Fruit fly (Drosophila melanogaster) whole organism, embryonic: ENCODE data around the gene Gr63a.

Experiments
- Blimp-1 ChIP-seq: fragments of 200-800 bp; sonication (Bioruptor generic); optimal IDR thresholded peaks from 3 replicates; lab custom pipeline; 2018; ENCODE audit warnings: missing biosample characterization, missing genetic modification characterization, mild to moderate bottlenecking, moderate library complexity, missing genetic modification reagents
- BtbVII ChIP-seq: fragments of 200-800 bp; sonication (Bioruptor generic); optimal IDR thresholded peaks from 3 replicates; lab custom pipeline; 2017; ENCODE audit warnings: missing biosample characterization, mild to moderate bottlenecking, missing genetic modification characterization
- CG12391 ChIP-seq: fragments of 200-800 bp; sonication (Bioruptor generic); optimal IDR thresholded peaks from 3 replicates; lab custom pipeline; 2018; ENCODE audit warnings: missing biosample characterization, mild to moderate bottlenecking, missing genetic modification characterization, moderate library complexity
- CG13424 ChIP-seq: fragments of 200-800 bp; sonication (Bioruptor generic); optimal IDR thresholded peaks from 2 replicates; lab custom pipeline; 2019; ENCODE audit warnings: missing biosample characterization, mild to moderate bottlenecking, missing genetic modification characterization, moderate library complexity
- CG14860 ChIP-seq: fragments of 200-800 bp; sonication (Bioruptor generic); IDR thresholded peaks from 3 replicates; pipeline ENCODE4 v1.3.6; 2022; ENCODE audit warnings: missing biosample characterization, missing genetic modification characterization; ENCODE audit not compliant: partially characterized antibody
- CG16813 ChIP-seq: fragments of 200-800 bp; sonication (Bioruptor generic); IDR thresholded peaks from 3 replicates; pipeline ENCODE4 v1.3.6; 2022; ENCODE audit warnings: missing biosample characterization, missing genetic modification characterization; ENCODE audit not compliant: partially characterized antibody
- CG17186 ChIP-seq: fragments of 200-800 bp; sonication (Bioruptor generic); optimal IDR thresholded peaks from 3 replicates; lab custom pipeline; 2017; ENCODE audit warnings: missing biosample characterization, missing genetic modification reagents, missing genetic modification characterization
- CG1832 ChIP-seq: fragments of 200-800 bp; sonication (Bioruptor generic); optimal IDR thresholded peaks from 2 replicates; lab custom pipeline; 2017; ENCODE audit warnings: missing biosample characterization, mild to moderate bottlenecking, missing genetic modification characterization, inconsistent platforms
- CG32772 ChIP-seq: fragments of 200-800 bp; sonication (Bioruptor generic); IDR thresholded peaks from 2 replicates; pipeline ENCODE4 v1.3.6; 2022; ENCODE audit warnings: missing biosample characterization, missing genetic modification characterization
- CG34376 ChIP-seq: fragments of 200-800 bp; sonication (Bioruptor generic); optimal IDR thresholded peaks from 2 replicates; lab custom pipeline; 2018; ENCODE audit warnings: missing biosample characterization, mild to moderate bottlenecking, missing genetic modification characterization
- CG4424 ChIP-seq: fragments of 200-800 bp; sonication (Bioruptor generic); optimal IDR thresholded peaks from 3 replicates; lab custom pipeline; 2016; ENCODE audit warnings: missing biosample characterization, missing genetic modification characterization
- CG4617 ChIP-seq: fragments of 200-800 bp; sonication (Bioruptor generic); optimal IDR thresholded peaks from 3 replicates; lab custom pipeline; 2016; ENCODE audit warnings: missing biosample characterization, missing genetic modification characterization, borderline replicate concordance
- CG7372 ChIP-seq: fragments of 200-800 bp; sonication (Bioruptor generic); IDR thresholded peaks from 2 replicates; pipeline ENCODE4 v1.3.6; 2022; ENCODE audit warnings: missing biosample characterization, missing genetic modification characterization
- CG7556 ChIP-seq: fragments of 200-800 bp; sonication (Bioruptor generic); optimal IDR thresholded peaks from 2 replicates; lab custom pipeline; 2017; ENCODE audit warnings: missing biosample characterization, mild to moderate bottlenecking, missing genetic modification characterization
- CG7839 ChIP-seq: fragments of 200-800 bp; sonication (Bioruptor generic); optimal IDR thresholded peaks from 3 replicates; lab custom pipeline; 2018; ENCODE audit warnings: missing biosample characterization, mild to moderate bottlenecking, missing genetic modification characterization, moderate library complexity
- CHES-1-like ChIP-seq: fragments of 200-800 bp; sonication (Bioruptor generic); optimal IDR thresholded peaks from 2 replicates; lab custom pipeline; 2016; ENCODE audit warnings: missing biosample characterization, missing genetic modification characterization
- Chrac-16 ChIP-seq: fragments of 200-800 bp; sonication (Bioruptor generic); optimal IDR thresholded peaks from 3 replicates; lab custom pipeline; 2016; ENCODE audit warnings: missing biosample characterization, missing genetic modification characterization
- Dbx ChIP-seq: fragments of 200-800 bp; sonication (Bioruptor generic); IDR thresholded peaks from 3 replicates; pipeline ENCODE4 v1.3.6; 2022; ENCODE audit warnings: missing biosample characterization, missing genetic modification characterization
- Ets65A ChIP-seq: fragments of 200-800 bp; sonication (Bioruptor generic); peaks from one replicate; lab custom pipeline; 2016; ENCODE audit warnings: missing biosample characterization, missing genetic modification characterization
- GATAe ChIP-seq: fragments of 200-800 bp; sonication (Bioruptor generic); conservative IDR thresholded peaks from 2 replicates; pipeline ENCODE4 v1.3.6; 2022; ENCODE audit warnings: missing biosample characterization, missing genetic modification characterization
- Gug ChIP-seq: fragments of 200-800 bp; sonication (Bioruptor generic); IDR thresholded peaks from 4 replicates; pipeline ENCODE4 v1.3.6; 2022; ENCODE audit warnings: missing biosample characterization, missing genetic modification characterization
- Kr ChIP-seq: fragments of 200-800 bp; sonication (Bioruptor generic); optimal IDR thresholded peaks from 2 replicates; lab custom pipeline; 2017; ENCODE audit warnings: missing biosample characterization, mild to moderate bottlenecking, missing genetic modification characterization
- amos ChIP-seq: fragments of 200-800 bp; sonication (Bioruptor generic); IDR thresholded peaks from 2 replicates; pipeline ENCODE4 v1.3.6; 2022; ENCODE audit warnings: missing biosample characterization, missing genetic modification characterization; ENCODE audit not compliant: partially characterized antibody
- ara ChIP-seq: fragments of 200-800 bp; sonication (Bioruptor generic); IDR thresholded peaks from 2 replicates; pipeline ENCODE4 v1.3.6; 2022; ENCODE audit warnings: missing biosample characterization, missing genetic modification characterization
- cas ChIP-seq: fragments of 200-800 bp; sonication (Bioruptor generic); IDR thresholded peaks from 2 replicates; pipeline ENCODE4 v1.3.6; 2022; ENCODE audit warnings: missing biosample characterization, missing genetic modification characterization
- cwo ChIP-seq: fragments of 200-800 bp; sonication (Bioruptor generic); optimal IDR thresholded peaks from 3 replicates; lab custom pipeline; 2017; ENCODE audit warnings: missing biosample characterization, missing genetic modification characterization, mild to moderate bottlenecking, moderate library complexity, missing genetic modification reagents
- dan ChIP-seq: fragments of 200-800 bp; sonication (Bioruptor generic); IDR thresholded peaks from 2 replicates; pipeline ENCODE4 v1.3.6; 2022; ENCODE audit warnings: missing biosample characterization, missing genetic modification characterization
- dati ChIP-seq: fragments of 200-800 bp; sonication (Bioruptor generic); IDR thresholded peaks from 2 replicates; pipeline ENCODE4 v1.3.6; 2022; ENCODE audit warnings: missing biosample characterization, missing genetic modification characterization
- dysf ChIP-seq: fragments of 200-800 bp; sonication (Bioruptor generic); IDR thresholded peaks from 3 replicates; pipeline ENCODE4 v1.3.6; 2022; ENCODE audit warnings: missing biosample characterization, missing genetic modification characterization
- emc ChIP-seq: fragments of 200-800 bp; sonication (Bioruptor generic); optimal IDR thresholded peaks from 2 replicates; lab custom pipeline; 2016; ENCODE audit warnings: missing biosample characterization, missing genetic modification characterization
- exex ChIP-seq: fragments of 200-800 bp; sonication (Bioruptor generic); optimal IDR thresholded peaks from 4 replicates; lab custom pipeline; 2018; ENCODE audit warnings: missing biosample characterization, mild to moderate bottlenecking, missing genetic modification characterization, moderate library complexity
- grn ChIP-seq: fragments of 200-800 bp; sonication (Bioruptor generic); optimal IDR thresholded peaks from 3 replicates; lab custom pipeline; 2017; ENCODE audit warnings: missing biosample characterization, missing genetic modification characterization
- gt ChIP-seq: fragments of 200-800 bp; sonication (Bioruptor generic); IDR thresholded peaks from 2 replicates; pipeline ENCODE4 v1.3.6; 2022; ENCODE audit warnings: missing biosample characterization, missing genetic modification characterization
- hbn ChIP-seq: fragments of 200-800 bp; sonication (Bioruptor generic); IDR thresholded peaks from 2 replicates; pipeline ENCODE4 v1.3.6; 2022; ENCODE audit warnings: missing biosample characterization, missing genetic modification characterization; ENCODE audit not compliant: partially characterized antibody
- mirr ChIP-seq: fragments of 200-800 bp; sonication (Bioruptor generic); optimal IDR thresholded peaks from 3 replicates; lab custom pipeline; 2018; ENCODE audit warnings: missing biosample characterization, mild to moderate bottlenecking, missing genetic modification characterization
- pnt ChIP-seq: fragments of 200-800 bp; sonication (Bioruptor generic); optimal IDR thresholded peaks from 3 replicates; lab custom pipeline; 2016; ENCODE audit warnings: missing biosample characterization, missing genetic modification characterization
- rib ChIP-seq: fragments of 200-800 bp; sonication (Bioruptor generic); IDR thresholded peaks from 2 replicates; pipeline ENCODE4 v1.3.6; 2022; ENCODE audit warnings: missing biosample characterization, missing genetic modification characterization
- sens ChIP-seq: fragments of 200-800 bp; sonication (Bioruptor generic); peaks from one replicate; lab custom pipeline; 2016; ENCODE audit warnings: missing biosample characterization, missing genetic modification characterization
- sob ChIP-seq: fragments of 200-800 bp; sonication (Bioruptor generic); IDR thresholded peaks from 2 replicates; pipeline ENCODE4 v1.3.6; 2022; ENCODE audit warnings: missing biosample characterization, missing genetic modification characterization
- trh ChIP-seq: fragments of 200-800 bp; sonication (Bioruptor generic); optimal IDR thresholded peaks from 2 replicates; lab custom pipeline; 2016; ENCODE audit warnings: missing biosample characterization, missing genetic modification characterization
- usp ChIP-seq: fragments of >200 bp; optimal IDR thresholded peaks from 2 replicates; lab custom pipeline; 2017; ENCODE audit warnings: missing biosample characterization, missing genetic modification characterization
- vvl ChIP-seq: fragments of 200-800 bp; sonication (Bioruptor generic); IDR thresholded peaks from 2 replicates; pipeline ENCODE4 v1.3.6; 2022; ENCODE audit warnings: missing biosample characterization, missing genetic modification characterization
- z ChIP-seq: fragments of 200-800 bp; sonication (Bioruptor generic); IDR thresholded peaks from 3 replicates; pipeline ENCODE4 v1.3.6; 2022; ENCODE audit warnings: missing biosample characterization, missing genetic modification characterization

Gene Gr63a

dm6 chr3L:3923631-3924274 lies 27.4 kb upstream of the Gr63a start:
- TF ChIP-seq CG16813 (no peak), CG34376 (GFP tag; lab: Kevin White, UChicago) (peak; percentile 47), grn (GFP tag; lab: Kevin White, UChicago) (peak; percentile 49), dati (GFP tag; lab: Robert Waterston, UW) (no peak), CG32772 (GFP tag; lab: Robert Waterston, UW) (no peak), CG7556 (no peak), cas (GFP tag; lab: Robert Waterston, UW) (no peak), cwo (peak; percentile 12), mirr (peak; percentile 73), CG1832 (GFP tag; lab: Kevin White, UChicago) (no peak), CG13424 (tag; lab: Kevin White, UChicago) (no peak), exex (tag; lab: Kevin White, UChicago) (peak; percentile 91), z (GFP tag; lab: Robert Waterston, UW) (no peak), ara (no peak), CG4424 (GFP tag; lab: Kevin White, UChicago) (no peak), CG4617 (no peak), GATAe (peak; percentile 57; the same call in 1 of the 2 replicates)

dm6 chr3L:3912134-3912533 lies 15.7 kb upstream of the Gr63a start:
- peak; percentile 76 for TF ChIP-seq CG7372
- no peak for TF ChIP-seq CG7839
- TF ChIP-seq trh (GFP tag; lab: Kevin White, UChicago) = no peak
- TF ChIP-seq CG12391 = no peak
- no peak for TF ChIP-seq Dbx
- no peak for TF ChIP-seq Gug
- TF ChIP-seq pnt = no peak
- peak; percentile 15 for TF ChIP-seq sens (GFP tag; lab: Kevin White, UChicago)
- TF ChIP-seq Ets65A (GFP tag; lab: Kevin White, UChicago) = peak; percentile 92
- 0 out of 2 replicates have a peak, but pooled peaks have one; percentile 13 for TF ChIP-seq sob (GFP tag; lab: Robert Waterston, UW)

dm6 chr3L:3909831-3910230 lies 13.4 kb upstream of the Gr63a start, which contains the start of gene mge:
TSS of gene mge (minus strand) at chr3L:3909931.
- TF ChIP-seq Chrac-16 (GFP tag; lab: Kevin White, UChicago) (no peak), dysf (GFP tag; lab: Robert Waterston, UW) (no peak), BtbVII (no peak), rib (GFP tag; lab: Robert Waterston, UW) (no peak), amos (no peak), dan (GFP tag; lab: Robert Waterston, UW) (no peak), CG17186 (GFP tag; lab: Kevin White, UChicago) (no peak), gt (GFP tag; lab: Robert Waterston, UW) (no peak), emc (no peak), CHES-1-like (GFP tag; lab: Kevin White, UChicago) (no peak), CG16813 (no peak), vvl (GFP tag; lab: Robert Waterston, UW) (no peak), hbn (GFP tag; lab: Robert Waterston, UW) (no peak), Blimp-1 (no peak), Kr (GFP tag; lab: Kevin White, UChicago) (no peak), CG14860 (GFP tag; lab: Robert Waterston, UW) (no peak), usp (GFP tag; lab: Kevin White, UChicago) (no peak)
